Worm (Caenorhabditis elegans): ENCODE results near the gene B0546.3.
"Not testable (repeated sequence)": the region's sequence is repeated elsewhere in the genome, so short reads cannot be mapped to it uniquely, and the experiment has no call there.

The B0546.3 gene

DNA sequence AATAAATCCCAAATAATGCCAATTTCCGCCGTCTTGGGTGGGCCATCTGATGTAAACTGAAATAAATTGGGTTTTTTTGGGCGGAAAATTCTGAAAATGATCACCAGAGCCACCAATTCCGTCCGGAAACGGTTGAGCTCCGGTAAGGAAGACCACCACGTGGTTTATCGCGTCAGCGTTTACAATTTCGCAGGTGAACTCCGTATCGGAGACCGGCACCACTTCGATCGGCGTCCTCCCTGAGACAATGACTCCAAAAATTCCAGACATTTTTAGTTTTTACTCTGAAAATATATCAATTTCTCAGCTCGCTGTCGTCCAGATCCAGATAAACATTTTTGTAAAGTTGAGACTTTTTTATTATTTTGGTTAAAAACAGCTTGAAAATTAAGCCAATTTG lies 46.1 kb downstream of the B0546.3 start, which contains the start of gene F42A6.6:
Gene F42A6.6, minus strand, starts transcription at position 289 of the 400 bp plus-strand sequence.
- no peak for TF ChIP-seq lin-39 (tag; optimal IDR thresholded peaks at IDR 0.05)
- TF ChIP-seq elt-3 (tag; optimal IDR thresholded peaks at IDR 0.05), result no peak
- TF ChIP-seq alr-1 (tag; optimal IDR thresholded peaks at IDR 0.05), result no peak
- no peak for TF ChIP-seq nhr-6 (tag; optimal IDR thresholded peaks at IDR 0.05)
- TF ChIP-seq nhr-77 (tag; optimal IDR thresholded peaks at IDR 0.05), result no peak
- TF ChIP-seq nhr-21 (tag; optimal IDR thresholded peaks at IDR 0.05), result peak; percentile 11
- no peak for TF ChIP-seq unc-62 (GFP tag; optimal IDR thresholded peaks at IDR 0.05)
- no peak for TF ChIP-seq ztf-11 (tag; optimal IDR thresholded peaks at IDR 0.05)
- no peak for TF ChIP-seq peb-1 (tag; optimal IDR thresholded peaks at IDR 0.05)
- peak; percentile 29 for TF ChIP-seq sma-9 (GFP tag; optimal IDR thresholded peaks at IDR 0.05)
- TF ChIP-seq sma-9 (tag; optimal IDR thresholded peaks at IDR 0.05), result no peak
- no peak for TF ChIP-seq R02D3.7 (tag; optimal IDR thresholded peaks at IDR 0.05)
- TF ChIP-seq Y55F3AM.14 (GFP tag; optimal IDR thresholded peaks at IDR 0.05), result no peak
- no peak for TF ChIP-seq skn-1 (tag; optimal IDR thresholded peaks at IDR 0.05)
- TF ChIP-seq unc-39 (tag; optimal IDR thresholded peaks at IDR 0.05), result no peak
- TF ChIP-seq fos-1 (tag; optimal IDR thresholded peaks at IDR 0.05), result no peak
- no peak for TF ChIP-seq ztf-1 (GFP tag; conservative IDR thresholded peaks at IDR 0.05)
- no peak for TF ChIP-seq nhr-129 (tag; optimal IDR thresholded peaks at IDR 0.05)
- no peak for TF ChIP-seq lin-11 (tag; optimal IDR thresholded peaks at IDR 0.05)
- TF ChIP-seq snpc-4 (tag; optimal IDR thresholded peaks at IDR 0.05), result no peak
- TF ChIP-seq sma-3 (GFP tag; optimal IDR thresholded peaks at IDR 0.05), result no peak
- TF ChIP-seq unc-55 (GFP tag; optimal IDR thresholded peaks at IDR 0.05), result no peak
- no peak for TF ChIP-seq F13H6.1 (tag; optimal IDR thresholded peaks at IDR 0.05)
- peak; percentile 39 for TF ChIP-seq gmeb-1 (tag; optimal IDR thresholded peaks at IDR 0.05)
- TF ChIP-seq nhr-11 (tag; optimal IDR thresholded peaks at IDR 0.05), result no peak
- TF ChIP-seq C34F6.9 (tag; optimal IDR thresholded peaks at IDR 0.05), result no peak
- no peak for TF ChIP-seq nhr-237 (tag; optimal IDR thresholded peaks at IDR 0.05)
- no peak for TF ChIP-seq crh-2 (tag; optimal IDR thresholded peaks at IDR 0.05)
- TF ChIP-seq lsy-2 (tag; optimal IDR thresholded peaks at IDR 0.05), result peak in 1 of 2 experiments; percentile 33
- TF ChIP-seq nhr-10 (tag; optimal IDR thresholded peaks at IDR 0.05), result no peak
- TF ChIP-seq sem-4 (tag; optimal IDR thresholded peaks at IDR 0.05), result peak; percentile 4
- no peak for TF ChIP-seq ZK546.5 (tag; optimal IDR thresholded peaks at IDR 0.05)
- TF ChIP-seq zag-1 (tag; optimal IDR thresholded peaks at IDR 0.05), result no peak
- TF ChIP-seq nhr-25 (tag; optimal IDR thresholded peaks at IDR 0.05), result no peak
- no peak for TF ChIP-seq mbf-1 (tag; optimal IDR thresholded peaks at IDR 0.05)
- TF ChIP-seq nhr-23 (tag; optimal IDR thresholded peaks at IDR 0.05), result no peak
- TF ChIP-seq egl-27 (tag; optimal IDR thresholded peaks at IDR 0.05), result no peak
- no peak for TF ChIP-seq ceh-82 (tag; optimal IDR thresholded peaks at IDR 0.05)
- peak; percentile 72 for TF ChIP-seq ama-1 (optimal IDR thresholded peaks at IDR 0.05)
- TF ChIP-seq lin-13 (GFP tag; optimal IDR thresholded peaks at IDR 0.05), result peak; percentile 13
- no peak for TF ChIP-seq mab-5 (tag; optimal IDR thresholded peaks at IDR 0.05)
- TF ChIP-seq ztf-4 (tag; optimal IDR thresholded peaks at IDR 0.05), result no peak
- TF ChIP-seq nhr-12 (tag; optimal IDR thresholded peaks at IDR 0.05), result no peak
- TF ChIP-seq dmd-4 (tag; optimal IDR thresholded peaks at IDR 0.05), result no peak
- TF ChIP-seq aly-2 (tag; optimal IDR thresholded peaks at IDR 0.05), result no peak
- TF ChIP-seq blmp-1 (tag; optimal IDR thresholded peaks at IDR 0.05; ENCODE audit: insufficient read depth), result no peak
- TF ChIP-seq mdl-1 (tag; optimal IDR thresholded peaks at IDR 0.05), result no peak

ce11 chrIV:3331758-3332157 lies 50.9 kb downstream of the B0546.3 start, which contains the start of gene F42A6.5:
TSS of gene F42A6.5 (minus strand) at chrIV:3331858.
- TF ChIP-seq Y55F3AM.14 (GFP tag; optimal IDR thresholded peaks at IDR 0.05); nhr-129 (tag; optimal IDR thresholded peaks at IDR 0.05); nhr-11 (tag; optimal IDR thresholded peaks at IDR 0.05): not testable (repeated sequence)
